Worm (Caenorhabditis elegans): Measurements from ENCODE around the gene cnc-1.

- TF ChIP-seq W03F9.2 (tag; optimal IDR thresholded peaks at IDR 0.05) (no peak), him-1 (tag; optimal IDR thresholded peaks at IDR 0.05) (no peak)
These were observed 9.7 kb downstream of the cnc-1 start for ce11 chrV:1434398-1434797.

Measured in whole organism, L4/young adult.